Fruit fly (Drosophila melanogaster) whole organism, prepupa: ENCODE measurements around the gene CG7367.

Experiments
- CG10631 ChIP-seq: fragments of 200-800 bp; sonication (Bioruptor generic); optimal IDR thresholded peaks from 2 replicates; lab custom pipeline; 2016; ENCODE audit warnings: missing biosample characterization, missing genetic modification characterization
- CG10669 ChIP-seq: fragments of 200-800 bp; sonication (Bioruptor generic); optimal IDR thresholded peaks from 3 replicates; lab custom pipeline; 2018; ENCODE audit warnings: missing biosample characterization, mild to moderate bottlenecking, missing genetic modification characterization, moderate library complexity
- CG11294 ChIP-seq: fragments of 200-800 bp; sonication (Bioruptor generic); IDR thresholded peaks from 2 replicates; pipeline ENCODE4 v1.3.6; 2022; ENCODE audit warnings: missing biosample characterization, missing genetic modification characterization
- CG11902 ChIP-seq: fragments of 200-800 bp; sonication (Bioruptor generic); optimal IDR thresholded peaks from 3 replicates; lab custom pipeline; 2016; ENCODE audit warnings: missing biosample characterization, missing genetic modification characterization
- CG15336 ChIP-seq: fragments of 200-800 bp; sonication (Bioruptor generic); IDR thresholded peaks from 2 replicates; pipeline ENCODE4 v1.3.6; 2022; ENCODE audit warnings: missing biosample characterization, missing genetic modification characterization
- CG3032 ChIP-seq: fragments of 200-800 bp; optimal IDR thresholded peaks from 2 replicates; lab custom pipeline; 2019; ENCODE audit warnings: missing biosample characterization, mild to moderate bottlenecking, missing genetic modification characterization, moderate library complexity
- CG31627 ChIP-seq: fragments of 200-800 bp; sonication (Bioruptor generic); optimal IDR thresholded peaks from 3 replicates; lab custom pipeline; 2016; ENCODE audit warnings: missing biosample characterization, missing genetic modification characterization
- CG32006 ChIP-seq: fragments of 200-800 bp; sonication (Bioruptor generic); optimal IDR thresholded peaks from 3 replicates; lab custom pipeline; 2017; ENCODE audit warnings: missing biosample characterization, mild to moderate bottlenecking, missing genetic modification characterization
- CG34406 ChIP-seq: fragments of 200-800 bp; sonication (Bioruptor generic); optimal IDR thresholded peaks from 3 replicates; lab custom pipeline; 2016; ENCODE audit warnings: missing biosample characterization, missing genetic modification characterization
- CG3919 ChIP-seq: fragments of 200-800 bp; sonication (Bioruptor generic); optimal IDR thresholded peaks from 3 replicates; lab custom pipeline; 2016; ENCODE audit warnings: missing biosample characterization, missing genetic modification characterization
- CG4318 ChIP-seq: fragments of 200-800 bp; sonication (Bioruptor generic); optimal IDR thresholded peaks from 3 replicates; lab custom pipeline; 2017; ENCODE audit warnings: missing biosample characterization, mild to moderate bottlenecking, missing genetic modification characterization
- CG6163 ChIP-seq: fragments of 200-800 bp; sonication (Bioruptor generic); IDR thresholded peaks from 3 replicates; pipeline ENCODE4 v1.3.6; 2022; ENCODE audit warnings: missing biosample characterization, missing genetic modification characterization
- CG6808 ChIP-seq: fragments of 200-800 bp; sonication (Bioruptor generic); optimal IDR thresholded peaks from 3 replicates; lab custom pipeline; 2017; ENCODE audit warnings: missing biosample characterization, missing genetic modification characterization, mild to moderate bottlenecking, moderate library complexity, missing genetic modification reagents
- CG8119 ChIP-seq: fragments of 200-800 bp; sonication (Bioruptor generic); IDR thresholded peaks from 3 replicates; pipeline ENCODE4 v1.3.6; 2022; ENCODE audit warnings: missing biosample characterization, missing genetic modification characterization
- CG8319 ChIP-seq: fragments of 200-800 bp; sonication (Bioruptor generic); optimal IDR thresholded peaks from 3 replicates; lab custom pipeline; 2016; ENCODE audit warnings: missing biosample characterization, missing genetic modification characterization
- CG8632 ChIP-seq: fragments of 200-800 bp; sonication (Bioruptor generic); optimal IDR thresholded peaks from 3 replicates; lab custom pipeline; 2016; ENCODE audit warnings: missing biosample characterization, missing genetic modification characterization
- Eip75B ChIP-seq: fragments of 200-800 bp; sonication (Bioruptor generic); optimal IDR thresholded peaks from 3 replicates; lab custom pipeline; 2016; ENCODE audit warnings: missing biosample characterization, missing genetic modification characterization
- Eip78C ChIP-seq: fragments of 200-800 bp; sonication (Bioruptor generic); peaks from one replicate; lab custom pipeline; 2016; ENCODE audit warnings: missing biosample characterization, missing genetic modification characterization
- Eip93F ChIP-seq: fragments of 200-800 bp; sonication (Bioruptor generic); optimal IDR thresholded peaks from 2 replicates; lab custom pipeline; 2016; ENCODE audit warnings: missing biosample characterization, mild to moderate bottlenecking, missing genetic modification characterization
- Ets96B ChIP-seq: fragments of 200-800 bp; optimal IDR thresholded peaks from 2 replicates; lab custom pipeline; 2019; ENCODE audit warnings: missing biosample characterization, mild to moderate bottlenecking, missing genetic modification characterization, moderate library complexity
- Gug ChIP-seq: fragments of 200-800 bp; sonication (Bioruptor generic); IDR thresholded peaks from 2 replicates; pipeline ENCODE4 v1.3.6; 2022; ENCODE audit warnings: missing biosample characterization, missing genetic modification characterization
- Hr38 ChIP-seq: sonication (Bioruptor generic); optimal IDR thresholded peaks from 2 replicates; lab custom pipeline; 2016; ENCODE audit warnings: missing biosample characterization, missing genetic modification characterization
- Hr39 ChIP-seq: fragments of 200-800 bp; sonication (Bioruptor generic); optimal IDR thresholded peaks from 2 replicates; lab custom pipeline; 2016; ENCODE audit warnings: missing biosample characterization, missing genetic modification characterization
- Met ChIP-seq: fragments of 200-800 bp; sonication (Bioruptor generic); optimal IDR thresholded peaks from 3 replicates; lab custom pipeline; 2016; ENCODE audit warnings: missing biosample characterization, missing genetic modification characterization
- OdsH ChIP-seq: fragments of 200-800 bp; sonication (Bioruptor generic); optimal IDR thresholded peaks from 3 replicates; lab custom pipeline; 2016; ENCODE audit warnings: missing biosample characterization, missing genetic modification characterization
- Sox102F ChIP-seq: fragments of 200-800 bp; sonication (Bioruptor generic); optimal IDR thresholded peaks from 2 replicates; lab custom pipeline; 2016; ENCODE audit warnings: missing biosample characterization, mild to moderate bottlenecking, missing genetic modification characterization
- Sox15 ChIP-seq: fragments of 200-800 bp; sonication (Bioruptor generic); optimal IDR thresholded peaks from 3 replicates; lab custom pipeline; 2016; ENCODE audit warnings: missing biosample characterization, missing genetic modification characterization
- achi ChIP-seq: fragments of 200-800 bp; sonication (Bioruptor generic); optimal IDR thresholded peaks from 3 replicates; lab custom pipeline; 2016; ENCODE audit warnings: missing biosample characterization, missing genetic modification characterization
- acj6 ChIP-seq: fragments of 200-800 bp; sonication (Bioruptor generic); optimal IDR thresholded peaks from 3 replicates; lab custom pipeline; 2016; ENCODE audit warnings: missing biosample characterization, missing genetic modification characterization
- cyc ChIP-seq: fragments of 200-800 bp; sonication (Bioruptor generic); optimal IDR thresholded peaks from 3 replicates; lab custom pipeline; 2016; ENCODE audit warnings: missing biosample characterization, missing genetic modification characterization
- dac ChIP-seq: fragments of 200-800 bp; sonication (Bioruptor generic); optimal IDR thresholded peaks from 2 replicates; lab custom pipeline; 2017; ENCODE audit warnings: missing biosample characterization, mild to moderate bottlenecking, missing genetic modification characterization
- dsx ChIP-seq: fragments of 200-800 bp; optimal IDR thresholded peaks from 3 replicates; lab custom pipeline; 2019; ENCODE audit warnings: missing biosample characterization, mild to moderate bottlenecking, missing genetic modification characterization, moderate library complexity; ENCODE audit not compliant: poor library complexity, severe bottlenecking
- eg ChIP-seq: fragments of 200-800 bp; sonication (Bioruptor generic); IDR thresholded peaks from 3 replicates; pipeline ENCODE4 v1.3.6; 2022; ENCODE audit warnings: missing biosample characterization, missing genetic modification characterization
- fd59A ChIP-seq: fragments of 200-800 bp; sonication (Bioruptor generic); optimal IDR thresholded peaks from 2 replicates; lab custom pipeline; 2017; ENCODE audit warnings: missing biosample characterization, mild to moderate bottlenecking, missing genetic modification characterization, missing genetic modification reagents
- fd85E ChIP-seq: fragments of 200-800 bp; sonication (Bioruptor generic); optimal IDR thresholded peaks from 3 replicates; lab custom pipeline; 2016; ENCODE audit warnings: missing biosample characterization, missing genetic modification characterization
- fkh ChIP-seq: fragments of 200-800 bp; sonication (Bioruptor generic); optimal IDR thresholded peaks from 3 replicates; lab custom pipeline; 2017; ENCODE audit warnings: missing biosample characterization, mild to moderate bottlenecking, missing genetic modification characterization, moderate library complexity
- net ChIP-seq: fragments of 200-800 bp; sonication (Bioruptor generic); optimal IDR thresholded peaks from 3 replicates; lab custom pipeline; 2016; ENCODE audit warnings: missing biosample characterization, missing genetic modification characterization
- salr ChIP-seq, 2 experiments: fragments of 200-800 bp; sonication (Bioruptor generic); optimal IDR thresholded peaks; 3 replicates each; lab custom pipeline; 2016 to 2018; ENCODE audit warnings: missing biosample characterization in 2 of 2, missing genetic modification characterization in 2 of 2, mild to moderate bottlenecking in 1 of 2
- spab ChIP-seq: fragments of 200-800 bp; sonication (Bioruptor generic); optimal IDR thresholded peaks from 2 replicates; lab custom pipeline; 2017; ENCODE audit warnings: missing biosample characterization, mild to moderate bottlenecking, missing genetic modification characterization, missing genetic modification reagents
- ss ChIP-seq, 2 experiments: fragments of 200-800 bp; sonication (Bioruptor generic); optimal IDR thresholded peaks; 2 replicates in 1 of 2; 3 replicates in 1 of 2; lab custom pipeline; 2017 to 2018; ENCODE audit warnings: mild to moderate bottlenecking in 2 of 2, missing biosample characterization in 2 of 2, missing genetic modification characterization in 2 of 2, moderate library complexity in 1 of 2
- svp ChIP-seq: fragments of 200-800 bp; sonication (Bioruptor generic); peaks from one replicate; lab custom pipeline; 2016; ENCODE audit warnings: missing biosample characterization, missing genetic modification characterization
- topi ChIP-seq: fragments of 200-800 bp; sonication (Bioruptor generic); optimal IDR thresholded peaks from 3 replicates; lab custom pipeline; 2016; ENCODE audit warnings: missing biosample characterization, missing genetic modification characterization

Gene CG7367

DNA sequence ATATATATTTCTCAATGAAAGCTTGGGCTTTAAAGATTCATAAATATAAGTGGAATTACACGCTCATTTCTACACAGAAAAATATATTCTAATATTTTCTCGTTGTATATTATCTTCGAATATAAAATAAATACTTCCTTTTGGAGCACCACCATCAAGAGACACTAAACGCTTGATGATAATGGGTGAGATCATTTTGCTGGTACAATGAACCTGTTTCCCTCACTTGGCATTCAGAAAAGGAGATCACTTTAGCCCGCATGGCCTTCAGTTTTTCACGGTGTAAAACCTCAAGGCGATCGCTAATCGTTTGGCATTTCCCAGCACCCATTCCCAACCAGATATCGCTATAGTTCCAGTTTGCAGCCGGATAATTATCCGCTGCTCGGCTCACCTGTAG is 33.5 kb downstream of the CG7367 start (continued):
- TF ChIP-seq net (GFP tag; lab: Kevin White, UChicago) (peak; percentile 20), CG3919 (GFP tag; lab: Kevin White, UChicago) (peak; percentile 75), CG34406 (GFP tag; lab: Kevin White, UChicago) (peak; percentile 34), CG3032 (tag; lab: Kevin White, UChicago) (peak; percentile 68), dsx (GFP tag; lab: Kevin White, UChicago) (peak; percentile 67), CG10669 (peak; percentile 72), Hr38 (GFP tag; lab: Kevin White, UChicago) (no peak), fkh (GFP tag; lab: Kevin White, UChicago) (no peak)
- TF ChIP-seq, all 60 proteins: peak for 51

DNA sequence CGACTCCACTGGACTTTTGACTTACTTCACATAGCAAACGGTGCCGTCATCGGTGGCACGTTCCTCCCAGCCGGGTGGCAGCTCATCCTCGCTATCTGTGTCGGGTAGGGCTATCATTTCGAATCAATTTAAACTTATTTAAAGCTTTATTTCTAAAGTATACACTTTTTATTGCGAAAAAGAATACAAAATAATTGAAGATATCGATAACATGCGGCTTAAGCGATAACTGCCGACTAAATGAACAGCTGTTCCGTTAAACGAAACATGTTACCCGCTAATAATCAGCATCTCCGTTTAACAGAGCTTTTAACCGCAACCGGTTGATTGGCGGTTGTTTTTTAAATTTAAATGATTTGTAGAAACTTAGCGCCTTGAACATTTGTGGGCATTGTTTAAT is 35.5 kb downstream of the CG7367 start, which contains the start of gene Wwox:
Gene Wwox, minus strand, starts transcription at position 215 of the 400 bp plus-strand sequence.
- TF ChIP-seq svp (GFP tag; lab: Kevin White, UChicago), result peak; percentile 64
- TF ChIP-seq Hr38 (GFP tag; lab: Kevin White, UChicago), result no peak
- no peak for TF ChIP-seq CG8319 (GFP tag; lab: Kevin White, UChicago)
- TF ChIP-seq Eip78C (GFP tag; lab: Kevin White, UChicago), result peak; percentile 43
- TF ChIP-seq CG6163 (GFP tag; lab: Robert Waterston, UW), result no peak
- TF ChIP-seq CG11294 (GFP tag; lab: Robert Waterston, UW), result no peak
- no peak for TF ChIP-seq Ets96B (tag; lab: Kevin White, UChicago)
- TF ChIP-seq acj6, result no peak
- TF ChIP-seq Sox102F, result no peak
- peak; percentile 51 for TF ChIP-seq dsx (GFP tag; lab: Kevin White, UChicago)
- no peak for TF ChIP-seq salr (GFP tag; optimal IDR thresholded peaks at IDR 0.05; lab: Kevin White, UChicago)
- no peak for TF ChIP-seq fkh (GFP tag; lab: Kevin White, UChicago)

DNA sequence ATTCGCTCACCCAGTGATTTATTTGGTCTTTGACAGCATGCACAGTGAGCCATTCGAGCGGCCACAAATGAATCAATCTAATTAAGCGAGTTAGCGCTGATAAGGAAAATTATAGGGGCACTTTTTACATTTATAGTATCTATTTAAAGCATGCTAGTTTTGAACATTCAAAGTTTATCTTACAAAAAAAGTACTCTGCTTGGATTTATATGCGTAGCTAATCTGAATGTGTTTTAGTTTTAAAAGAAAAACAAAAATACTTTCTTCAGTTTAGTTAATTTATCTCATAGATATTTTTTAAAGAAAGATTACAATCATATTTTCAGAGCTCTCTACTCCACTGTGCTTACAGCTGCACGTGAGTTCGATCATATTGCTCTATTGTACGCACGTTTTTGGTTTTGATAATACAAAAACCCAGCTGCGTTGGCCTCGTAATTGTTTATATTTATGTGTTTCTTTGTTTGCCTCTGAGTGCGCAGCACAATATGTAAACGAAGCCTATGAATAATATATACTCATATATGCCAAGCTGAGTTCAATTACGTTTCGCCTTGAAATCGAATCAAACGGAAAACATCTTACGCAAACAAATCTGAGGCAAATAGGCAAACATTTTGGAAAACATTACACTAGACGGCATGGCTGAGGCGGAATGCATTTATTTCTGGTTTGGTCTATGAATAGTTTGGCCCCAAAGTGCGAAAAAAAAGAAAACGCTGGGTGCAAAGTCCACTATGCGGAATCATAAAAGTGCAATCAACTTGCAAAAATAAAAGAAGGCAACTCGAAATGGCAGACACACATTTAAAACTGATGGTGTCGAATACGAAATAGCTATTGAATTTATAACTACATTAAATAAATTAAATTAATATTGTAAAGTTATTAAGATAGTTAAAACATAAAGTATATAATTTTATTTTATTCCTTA is 37.6 kb downstream of the CG7367 start:
- TF ChIP-seq CG10631 (GFP tag; lab: Kevin White, UChicago) (peak; percentile 90), dac (GFP tag; lab: Kevin White, UChicago) (peak; percentile 86), spab (GFP tag; lab: Kevin White, UChicago) (peak; percentile 78), CG3032 (tag; lab: Kevin White, UChicago) (peak; percentile 87), salr (GFP tag; optimal IDR thresholded peaks at IDR 0.05; lab: Kevin White, UChicago) (peak; percentile 65 to 96), fd59A (GFP tag; lab: Kevin White, UChicago) (peak; percentile 79), net (GFP tag; lab: Kevin White, UChicago) (peak; percentile 92), CG3919 (GFP tag; lab: Kevin White, UChicago) (peak; percentile 88), Gug (GFP tag; lab: Robert Waterston, UW) (peak; percentile 91), topi (GFP tag; lab: Kevin White, UChicago) (peak; percentile 83), eg (peak; percentile 92), CG8319 (GFP tag; lab: Kevin White, UChicago) (peak; percentile 73), OdsH (GFP tag; lab: Kevin White, UChicago) (peak; percentile 91), ss (GFP tag; optimal IDR thresholded peaks at IDR 0.05; lab: Kevin White, UChicago) (peak; percentile 69 to 78), svp (GFP tag; lab: Kevin White, UChicago) (peak; percentile 97), CG8119 (GFP tag; lab: Robert Waterston, UW) (peak; percentile 97), fd85E (peak; percentile 48), Sox102F (peak; percentile 81), fkh (GFP tag; lab: Kevin White, UChicago) (peak; percentile 75), CG11902 (GFP tag; lab: Kevin White, UChicago) (peak; percentile 47), dsx (GFP tag; lab: Kevin White, UChicago) (peak; percentile 83), Eip78C (GFP tag; lab: Kevin White, UChicago) (peak; percentile 98), Ets96B (tag; lab: Kevin White, UChicago) (peak; percentile 83), Eip75B (GFP tag; lab: Kevin White, UChicago) (peak; percentile 80), acj6 (peak; percentile 84), Hr38 (GFP tag; lab: Kevin White, UChicago) (no peak), cyc (GFP tag; lab: Kevin White, UChicago) (peak; percentile 73), CG15336 (peak; percentile 96), Hr39 (GFP tag; lab: Kevin White, UChicago) (peak; percentile 79), CG8632 (GFP tag; lab: Kevin White, UChicago) (peak; percentile 53), achi (GFP tag; lab: Kevin White, UChicago) (peak; percentile 91), CG4318 (GFP tag; lab: Kevin White, UChicago) (peak; percentile 92), Met (peak; percentile 90), Eip93F (GFP tag; lab: Kevin White, UChicago) (no peak), CG31627 (GFP tag; lab: Kevin White, UChicago) (peak; percentile 78), CG6808 (GFP tag; lab: Kevin White, UChicago) (peak; percentile 81), CG32006 (peak; percentile 96), Sox15 (GFP tag; lab: Kevin White, UChicago) (peak; percentile 65)
